Worm (Caenorhabditis elegans) whole organism, L4/young adult: ENCODE data around the gene T25C12.3.

Experiments
- W03F9.2 ChIP-seq: fragments of 150-350 bp; optimal IDR thresholded peaks from 2 replicates; lab custom pipeline; 2014; ENCODE audit warnings: missing biosample characterization, missing genetic modification characterization
- dao-5 ChIP-seq: sonication (generic microtip); optimal IDR thresholded peaks from 2 replicates; lab custom pipeline; 2016; ENCODE audit warnings: missing genotype, missing genetic modification characterization, moderate library complexity, missing compliant biosample characterization
- him-1 ChIP-seq: sonication (generic microtip); optimal IDR thresholded peaks from 2 replicates; lab custom pipeline; 2016; ENCODE audit warnings: missing genotype, missing genetic modification reagents, missing genetic modification characterization, missing compliant biosample characterization

DNA sequence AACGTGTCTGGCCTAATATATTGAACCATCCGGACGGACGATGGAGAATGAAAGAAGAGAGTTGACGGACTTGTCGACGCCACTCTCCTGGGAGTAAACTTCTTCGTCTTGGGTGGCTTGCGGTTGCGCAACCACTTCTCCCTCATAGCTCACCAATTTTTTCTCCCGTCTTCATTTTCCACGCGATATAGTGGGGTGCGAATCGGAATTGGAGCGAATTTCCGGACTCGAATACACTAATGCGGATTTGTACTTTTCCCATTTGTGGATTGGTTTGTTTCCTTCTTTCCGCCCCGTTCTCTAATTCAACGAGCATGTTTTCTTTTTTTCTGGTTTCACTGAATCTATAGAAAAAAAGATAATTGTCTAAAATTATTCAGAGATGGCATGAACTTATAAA, 24.0 kb downstream of the T25C12.3 start:
- TF ChIP-seq him-1 (tag; lab: Kevin White, UChicago) (no peak), dao-5 (tag; lab: Kevin White, UChicago) (no peak), W03F9.2 (tag; lab: Kevin White, UChicago) (no peak)
